Worm (Caenorhabditis elegans): ENCODE results near the gene T19C3.2.

DNA sequence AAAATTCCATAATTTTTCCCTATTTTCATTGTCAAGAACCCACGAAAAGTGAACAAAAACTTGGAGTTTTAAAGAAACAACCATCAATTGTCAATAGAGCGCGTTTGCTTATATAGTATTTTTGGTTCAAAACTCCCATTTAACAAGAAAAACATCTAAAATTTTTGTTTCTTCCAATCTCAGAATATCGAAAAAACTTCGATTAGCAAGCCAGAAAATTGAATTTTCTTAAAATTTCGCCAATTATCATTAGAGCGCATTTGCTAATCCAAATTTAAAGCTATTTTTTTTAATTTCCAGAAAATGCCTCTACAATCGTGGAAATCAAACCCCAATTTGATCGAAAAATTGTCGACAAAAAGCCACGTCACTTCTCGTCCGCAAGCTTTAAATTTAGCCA, 29.1 kb upstream of the T19C3.2 start, which contains the start of gene orai-1:
- no peak for TF ChIP-seq unc-62 (GFP tag; optimal IDR thresholded peaks at IDR 0.05)
- TF ChIP-seq pha-4 (tag; optimal IDR thresholded peaks at IDR 0.05) = no peak
- TF ChIP-seq ztf-11 (tag; optimal IDR thresholded peaks at IDR 0.05) = no peak
- no peak for TF ChIP-seq unc-120 (tag; optimal IDR thresholded peaks at IDR 0.05; ENCODE audit: poor library complexity, severe bottlenecking)
- TF ChIP-seq mab-5 (tag; optimal IDR thresholded peaks at IDR 0.05) = no peak
- no peak for TF ChIP-seq snpc-4 (tag; optimal IDR thresholded peaks at IDR 0.05)
- no peak for TF ChIP-seq lsy-2 (tag; optimal IDR thresholded peaks at IDR 0.05)
- TF ChIP-seq nhr-28 (tag; optimal IDR thresholded peaks at IDR 0.05) = no peak
- TF ChIP-seq ces-1 (GFP tag; optimal IDR thresholded peaks at IDR 0.05) = no peak
- no peak for TF ChIP-seq tbx-8 (GFP tag; optimal IDR thresholded peaks at IDR 0.05)
- no peak for TF ChIP-seq nhr-12 (tag; optimal IDR thresholded peaks at IDR 0.05)
- TF ChIP-seq elt-3 (tag; optimal IDR thresholded peaks at IDR 0.05) = no peak
- TF ChIP-seq mep-1 (tag; optimal IDR thresholded peaks at IDR 0.05) = no peak
- TF ChIP-seq lin-13 (tag; optimal IDR thresholded peaks at IDR 0.05) = no peak
